Fruit fly (Drosophila melanogaster) whole organism, prepupa: ENCODE results near the gene CG15387.

Source experiments
- Blimp-1 ChIP-seq: fragments of 200-800 bp; sonication (Bioruptor generic); optimal IDR thresholded peaks from 3 replicates; lab custom pipeline; 2017; ENCODE audit warnings: missing biosample characterization, missing genetic modification characterization, mild to moderate bottlenecking, moderate library complexity, missing genetic modification reagents
- CG10631 ChIP-seq: fragments of 200-800 bp; sonication (Bioruptor generic); optimal IDR thresholded peaks from 2 replicates; lab custom pipeline; 2016; ENCODE audit warnings: missing biosample characterization, missing genetic modification characterization
- CG11294 ChIP-seq: fragments of 200-800 bp; sonication (Bioruptor generic); IDR thresholded peaks from 2 replicates; pipeline ENCODE4 v1.3.6; 2022; ENCODE audit warnings: missing biosample characterization, missing genetic modification characterization
- CG11762 ChIP-seq: fragments of 200-800 bp; sonication (Bioruptor generic); optimal IDR thresholded peaks from 3 replicates; lab custom pipeline; 2016; ENCODE audit warnings: missing biosample characterization, missing genetic modification characterization; ENCODE audit not compliant: insufficient read depth
- CG11902 ChIP-seq: fragments of 200-800 bp; sonication (Bioruptor generic); optimal IDR thresholded peaks from 3 replicates; lab custom pipeline; 2016; ENCODE audit warnings: missing biosample characterization, missing genetic modification characterization
- CG15336 ChIP-seq: fragments of 200-800 bp; sonication (Bioruptor generic); IDR thresholded peaks from 2 replicates; pipeline ENCODE4 v1.3.6; 2022; ENCODE audit warnings: missing biosample characterization, missing genetic modification characterization
- CG1621 ChIP-seq: fragments of 200-800 bp; sonication (Bioruptor generic); optimal IDR thresholded peaks from 3 replicates; lab custom pipeline; 2018; ENCODE audit warnings: missing biosample characterization, mild to moderate bottlenecking, missing genetic modification characterization
- CG16779 ChIP-seq: fragments of 200-800 bp; sonication (Bioruptor generic); optimal IDR thresholded peaks from 3 replicates; lab custom pipeline; 2017; ENCODE audit warnings: missing biosample characterization, mild to moderate bottlenecking, missing genetic modification characterization
- CG3032 ChIP-seq: fragments of 200-800 bp; optimal IDR thresholded peaks from 2 replicates; lab custom pipeline; 2019; ENCODE audit warnings: missing biosample characterization, mild to moderate bottlenecking, missing genetic modification characterization, moderate library complexity
- CG32006 ChIP-seq: fragments of 200-800 bp; sonication (Bioruptor generic); optimal IDR thresholded peaks from 3 replicates; lab custom pipeline; 2017; ENCODE audit warnings: missing biosample characterization, mild to moderate bottlenecking, missing genetic modification characterization
- CG34406 ChIP-seq: fragments of 200-800 bp; sonication (Bioruptor generic); optimal IDR thresholded peaks from 3 replicates; lab custom pipeline; 2016; ENCODE audit warnings: missing biosample characterization, missing genetic modification characterization
- CG3919 ChIP-seq: fragments of 200-800 bp; sonication (Bioruptor generic); optimal IDR thresholded peaks from 3 replicates; lab custom pipeline; 2016; ENCODE audit warnings: missing biosample characterization, missing genetic modification characterization
- CG4318 ChIP-seq: fragments of 200-800 bp; sonication (Bioruptor generic); optimal IDR thresholded peaks from 3 replicates; lab custom pipeline; 2017; ENCODE audit warnings: missing biosample characterization, mild to moderate bottlenecking, missing genetic modification characterization
- CG6163 ChIP-seq: fragments of 200-800 bp; sonication (Bioruptor generic); IDR thresholded peaks from 3 replicates; pipeline ENCODE4 v1.3.6; 2022; ENCODE audit warnings: missing biosample characterization, missing genetic modification characterization
- CG6792 ChIP-seq: fragments of 200-800 bp; sonication (Bioruptor generic); optimal IDR thresholded peaks from 3 replicates; lab custom pipeline; 2016; ENCODE audit warnings: missing biosample characterization, missing genetic modification characterization
- CG6808 ChIP-seq: fragments of 200-800 bp; sonication (Bioruptor generic); optimal IDR thresholded peaks from 3 replicates; lab custom pipeline; 2017; ENCODE audit warnings: missing biosample characterization, missing genetic modification characterization, mild to moderate bottlenecking, moderate library complexity, missing genetic modification reagents
- CG6854 ChIP-seq: fragments of 200-800 bp; sonication (Bioruptor generic); optimal IDR thresholded peaks from 2 replicates; lab custom pipeline; 2017; ENCODE audit warnings: missing biosample characterization, mild to moderate bottlenecking, missing genetic modification characterization
- CG7368 ChIP-seq: fragments of 200-800 bp; sonication (Bioruptor generic); optimal IDR thresholded peaks from 3 replicates; lab custom pipeline; 2016; ENCODE audit warnings: missing biosample characterization, missing genetic modification characterization
- CG8119 ChIP-seq: fragments of 200-800 bp; sonication (Bioruptor generic); IDR thresholded peaks from 3 replicates; pipeline ENCODE4 v1.3.6; 2022; ENCODE audit warnings: missing biosample characterization, missing genetic modification characterization
- CG8632 ChIP-seq: fragments of 200-800 bp; sonication (Bioruptor generic); optimal IDR thresholded peaks from 3 replicates; lab custom pipeline; 2016; ENCODE audit warnings: missing biosample characterization, missing genetic modification characterization
- CG9139 ChIP-seq: fragments of 200-800 bp; sonication (Bioruptor generic); optimal IDR thresholded peaks from 3 replicates; lab custom pipeline; 2017; ENCODE audit warnings: missing biosample characterization, mild to moderate bottlenecking, missing genetic modification characterization
- Eip75B ChIP-seq: fragments of 200-800 bp; sonication (Bioruptor generic); optimal IDR thresholded peaks from 3 replicates; lab custom pipeline; 2016; ENCODE audit warnings: missing biosample characterization, missing genetic modification characterization
- Eip93F ChIP-seq: fragments of 200-800 bp; sonication (Bioruptor generic); optimal IDR thresholded peaks from 2 replicates; lab custom pipeline; 2016; ENCODE audit warnings: missing biosample characterization, mild to moderate bottlenecking, missing genetic modification characterization
- Gug ChIP-seq: fragments of 200-800 bp; sonication (Bioruptor generic); IDR thresholded peaks from 2 replicates; pipeline ENCODE4 v1.3.6; 2022; ENCODE audit warnings: missing biosample characterization, missing genetic modification characterization
- Hr38 ChIP-seq: sonication (Bioruptor generic); optimal IDR thresholded peaks from 2 replicates; lab custom pipeline; 2016; ENCODE audit warnings: missing biosample characterization, missing genetic modification characterization
- Hr39 ChIP-seq: fragments of 200-800 bp; sonication (Bioruptor generic); optimal IDR thresholded peaks from 2 replicates; lab custom pipeline; 2016; ENCODE audit warnings: missing biosample characterization, missing genetic modification characterization
- Met ChIP-seq: fragments of 200-800 bp; sonication (Bioruptor generic); optimal IDR thresholded peaks from 3 replicates; lab custom pipeline; 2016; ENCODE audit warnings: missing biosample characterization, missing genetic modification characterization
- OdsH ChIP-seq: fragments of 200-800 bp; sonication (Bioruptor generic); optimal IDR thresholded peaks from 3 replicates; lab custom pipeline; 2016; ENCODE audit warnings: missing biosample characterization, missing genetic modification characterization
- Smox ChIP-seq: fragments of 200-800 bp; sonication (Bioruptor generic); optimal IDR thresholded peaks from 3 replicates; lab custom pipeline; 2016; ENCODE audit warnings: missing biosample characterization, missing genetic modification characterization
- Sox102F ChIP-seq: fragments of 200-800 bp; sonication (Bioruptor generic); optimal IDR thresholded peaks from 2 replicates; lab custom pipeline; 2016; ENCODE audit warnings: missing biosample characterization, mild to moderate bottlenecking, missing genetic modification characterization
- Sox14 ChIP-seq: fragments of 200-800 bp; sonication (Bioruptor generic); optimal IDR thresholded peaks from 3 replicates; lab custom pipeline; 2016; ENCODE audit warnings: missing biosample characterization, missing genetic modification characterization
- achi ChIP-seq: fragments of 200-800 bp; sonication (Bioruptor generic); optimal IDR thresholded peaks from 3 replicates; lab custom pipeline; 2016; ENCODE audit warnings: missing biosample characterization, missing genetic modification characterization
- acj6 ChIP-seq: fragments of 200-800 bp; sonication (Bioruptor generic); optimal IDR thresholded peaks from 3 replicates; lab custom pipeline; 2016; ENCODE audit warnings: missing biosample characterization, missing genetic modification characterization
- dac ChIP-seq: fragments of 200-800 bp; sonication (Bioruptor generic); optimal IDR thresholded peaks from 2 replicates; lab custom pipeline; 2017; ENCODE audit warnings: missing biosample characterization, mild to moderate bottlenecking, missing genetic modification characterization
- dsx ChIP-seq: fragments of 200-800 bp; optimal IDR thresholded peaks from 3 replicates; lab custom pipeline; 2019; ENCODE audit warnings: missing biosample characterization, mild to moderate bottlenecking, missing genetic modification characterization, moderate library complexity; ENCODE audit not compliant: poor library complexity, severe bottlenecking
- eg ChIP-seq: fragments of 200-800 bp; sonication (Bioruptor generic); IDR thresholded peaks from 3 replicates; pipeline ENCODE4 v1.3.6; 2022; ENCODE audit warnings: missing biosample characterization, missing genetic modification characterization
- esn ChIP-seq: fragments of 200-800 bp; sonication (Bioruptor generic); optimal IDR thresholded peaks from 2 replicates; lab custom pipeline; 2016; ENCODE audit warnings: missing biosample characterization, mild to moderate bottlenecking, missing genetic modification characterization, moderate library complexity
- fd85E ChIP-seq: fragments of 200-800 bp; sonication (Bioruptor generic); optimal IDR thresholded peaks from 3 replicates; lab custom pipeline; 2016; ENCODE audit warnings: missing biosample characterization, missing genetic modification characterization
- lz ChIP-seq: fragments of 200-800 bp; sonication (Bioruptor generic); optimal IDR thresholded peaks from 3 replicates; lab custom pipeline; 2016; ENCODE audit warnings: missing biosample characterization, missing genetic modification characterization
- salr ChIP-seq, 2 experiments: fragments of 200-800 bp; sonication (Bioruptor generic); optimal IDR thresholded peaks; 3 replicates each; lab custom pipeline; 2016 to 2018; ENCODE audit warnings: missing biosample characterization in 2 of 2, missing genetic modification characterization in 2 of 2, mild to moderate bottlenecking in 1 of 2
- spab ChIP-seq: fragments of 200-800 bp; sonication (Bioruptor generic); optimal IDR thresholded peaks from 2 replicates; lab custom pipeline; 2017; ENCODE audit warnings: missing biosample characterization, mild to moderate bottlenecking, missing genetic modification characterization, missing genetic modification reagents
- ss ChIP-seq, 2 experiments: fragments of 200-800 bp; sonication (Bioruptor generic); optimal IDR thresholded peaks; 2 replicates in 1 of 2; 3 replicates in 1 of 2; lab custom pipeline; 2017 to 2018; ENCODE audit warnings: mild to moderate bottlenecking in 2 of 2, missing biosample characterization in 2 of 2, missing genetic modification characterization in 2 of 2, moderate library complexity in 1 of 2
- svp ChIP-seq: fragments of 200-800 bp; sonication (Bioruptor generic); peaks from one replicate; lab custom pipeline; 2016; ENCODE audit warnings: missing biosample characterization, missing genetic modification characterization
- topi ChIP-seq: fragments of 200-800 bp; sonication (Bioruptor generic); optimal IDR thresholded peaks from 3 replicates; lab custom pipeline; 2016; ENCODE audit warnings: missing biosample characterization, missing genetic modification characterization
- vri ChIP-seq: fragments of 200-800 bp; sonication (Bioruptor generic); optimal IDR thresholded peaks from 3 replicates; lab custom pipeline; 2016; ENCODE audit warnings: missing biosample characterization, mild to moderate bottlenecking, missing genetic modification characterization

CG15387 gene

dm6 chr2L:2197475-2198118 is 28.5 kb downstream of the CG15387 start, which contains the start of gene COX7AL2 (continued):
- TF ChIP-seq CG8119 (GFP tag; lab: Robert Waterston, UW) (no peak), Met (GFP tag; lab: Kevin White, UChicago) (no peak), CG6792 (no peak), CG6163 (GFP tag; lab: Robert Waterston, UW) (no peak), achi (GFP tag; lab: Kevin White, UChicago) (peak; percentile 22), salr (GFP tag; optimal IDR thresholded peaks at IDR 0.05; lab: Kevin White, UChicago) (peak in 1 of 2 experiments; percentile 36), CG11294 (GFP tag; lab: Robert Waterston, UW) (no peak), Gug (no peak), CG16779 (tag; lab: Kevin White, UChicago) (no peak), CG10631 (GFP tag; lab: Kevin White, UChicago) (peak; percentile 26), CG32006 (peak; percentile 3), dac (no peak), CG9139 (GFP tag; lab: Kevin White, UChicago) (no peak), vri (GFP tag; lab: Kevin White, UChicago) (no peak), CG3032 (no peak), Sox14 (GFP tag; lab: Kevin White, UChicago) (no peak), Hr38 (GFP tag; lab: Kevin White, UChicago) (no peak), CG15336 (GFP tag; lab: Robert Waterston, UW) (no peak), CG1621 (tag; lab: Kevin White, UChicago) (no peak), svp (GFP tag; lab: Kevin White, UChicago) (no peak), Hr39 (no peak), Blimp-1 (GFP tag; lab: Kevin White, UChicago) (no peak), eg (no peak), acj6 (GFP tag; lab: Kevin White, UChicago) (no peak), CG34406 (no peak), dsx (no peak), fd85E (GFP tag; lab: Kevin White, UChicago) (no peak), CG6854 (GFP tag; lab: Kevin White, UChicago) (no peak), ss (GFP tag; optimal IDR thresholded peaks at IDR 0.05; lab: Kevin White, UChicago) (no peak), CG4318 (GFP tag; lab: Kevin White, UChicago) (no peak), esn (no peak), Smox (no peak)
- TF ChIP-seq, all 60 proteins: peak for 8

DNA sequence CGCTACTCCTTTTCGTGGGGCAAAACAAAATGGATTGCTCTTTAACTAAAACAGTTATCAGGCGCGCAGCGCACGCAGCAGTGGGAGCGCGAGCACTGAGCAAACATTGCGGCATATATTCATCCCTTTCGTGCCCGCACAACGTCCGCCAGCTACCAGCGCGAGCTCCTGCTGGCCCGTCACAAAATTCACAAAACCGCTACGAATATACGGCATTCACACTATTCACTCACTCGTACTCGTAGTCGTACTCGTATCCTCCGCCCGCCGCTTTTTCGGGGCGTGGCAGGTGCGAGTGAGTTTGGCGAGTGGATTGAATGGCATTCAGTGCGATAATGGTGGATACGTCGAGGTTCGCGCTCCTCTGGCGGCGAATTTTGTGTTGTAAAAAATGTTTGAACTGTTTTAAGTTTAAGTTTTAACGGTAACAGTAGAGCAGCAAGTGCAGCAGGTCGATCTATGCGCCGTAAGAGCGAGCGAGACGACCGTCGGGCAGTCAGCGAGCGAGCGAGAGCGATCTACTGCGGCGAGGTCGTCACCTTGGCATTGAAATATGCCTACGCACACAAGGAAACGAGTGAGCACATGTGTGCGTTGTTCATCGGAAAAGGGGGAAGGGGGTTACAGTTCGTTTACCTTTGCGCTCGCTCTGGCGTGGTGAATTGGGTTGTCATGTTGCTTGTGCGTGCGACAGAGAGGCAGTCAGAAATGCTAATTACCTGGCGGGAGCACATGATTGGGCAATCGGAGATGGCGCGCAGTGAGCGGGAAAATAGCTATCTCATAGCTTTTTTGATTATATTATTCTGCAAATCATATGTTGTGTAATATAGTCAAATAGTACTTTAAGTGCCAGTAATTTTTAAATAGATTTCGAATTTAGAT is 29.3 kb downstream of the CG15387 start:
- no peak for TF ChIP-seq CG6163 (GFP tag; lab: Robert Waterston, UW)
- TF ChIP-seq Smox, result peak; percentile 63
- TF ChIP-seq topi (GFP tag; lab: Kevin White, UChicago), result peak; percentile 58
- peak; percentile 23 for TF ChIP-seq CG6792
- TF ChIP-seq CG8632 (GFP tag; lab: Kevin White, UChicago), result peak; percentile 7
- TF ChIP-seq svp (GFP tag; lab: Kevin White, UChicago), result peak; percentile 100
- peak; percentile 31 for TF ChIP-seq CG3032
- TF ChIP-seq CG10631 (GFP tag; lab: Kevin White, UChicago), result peak; percentile 74
- TF ChIP-seq CG3919 (GFP tag; lab: Kevin White, UChicago), result peak; percentile 32
- peak; percentile 62 to 78 for TF ChIP-seq ss (GFP tag; optimal IDR thresholded peaks at IDR 0.05; lab: Kevin White, UChicago)
- TF ChIP-seq CG9139 (GFP tag; lab: Kevin White, UChicago), result peak; percentile 67
- TF ChIP-seq OdsH (GFP tag; lab: Kevin White, UChicago), result peak; percentile 68
- TF ChIP-seq Eip75B, result peak; percentile 84
- TF ChIP-seq CG4318 (GFP tag; lab: Kevin White, UChicago), result peak; percentile 37
- TF ChIP-seq CG15336 (GFP tag; lab: Robert Waterston, UW), result no peak
- no peak for TF ChIP-seq Eip93F (GFP tag; lab: Kevin White, UChicago)
- TF ChIP-seq Gug, result no peak
- TF ChIP-seq acj6 (GFP tag; lab: Kevin White, UChicago), result peak; percentile 69
- TF ChIP-seq Sox102F, result peak; percentile 43
- peak; percentile 61 for TF ChIP-seq lz (GFP tag; lab: Kevin White, UChicago)
- peak; percentile 60 for TF ChIP-seq dsx
- no peak for TF ChIP-seq CG7368 (GFP tag; lab: Kevin White, UChicago)
- no peak for TF ChIP-seq eg
- TF ChIP-seq CG11902 (GFP tag; lab: Kevin White, UChicago), result no peak
- peak; percentile 55 for TF ChIP-seq CG6808 (GFP tag; lab: Kevin White, UChicago)
- TF ChIP-seq spab (GFP tag; lab: Kevin White, UChicago), result no peak
- TF ChIP-seq salr (GFP tag; optimal IDR thresholded peaks at IDR 0.05; lab: Kevin White, UChicago), result peak in 1 of 2 experiments; percentile 77
- TF ChIP-seq esn, result peak; percentile 52
- peak; percentile 74 for TF ChIP-seq Met (GFP tag; lab: Kevin White, UChicago)
- TF ChIP-seq fd85E (GFP tag; lab: Kevin White, UChicago), result no peak
- peak; percentile 30 for TF ChIP-seq CG11762 (GFP tag; lab: Kevin White, UChicago)
